Worm (Caenorhabditis elegans): ENCODE results near the gene K08D8.6.

DNA sequence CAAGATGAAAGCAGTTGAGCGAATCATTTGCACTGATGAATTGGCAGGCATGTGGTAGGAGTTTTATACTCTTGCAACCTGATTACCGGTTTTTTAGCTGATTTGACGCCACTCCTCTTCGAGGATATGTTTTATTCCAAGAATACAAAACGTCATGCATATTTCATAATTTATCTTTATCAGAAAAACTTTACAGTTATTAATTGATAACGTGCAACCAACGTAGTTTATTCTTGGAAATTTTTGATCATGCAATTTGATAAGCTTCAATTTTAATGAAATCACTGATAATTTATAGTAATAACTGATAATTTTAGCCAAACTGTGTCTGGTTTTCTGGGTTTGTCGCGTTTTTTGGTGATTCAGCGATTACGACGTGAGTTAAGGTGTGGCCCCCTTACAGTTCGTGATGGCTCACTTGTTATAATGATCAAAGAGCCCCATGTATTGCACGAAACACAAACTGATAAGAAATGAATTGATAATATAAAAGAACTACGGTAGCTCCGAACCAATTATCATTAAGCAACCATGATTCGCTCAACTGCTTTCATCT, 46.0 kb upstream of the K08D8.6 start, which contains the start of the genes cld-1 and dod-21:
- no peak for TF ChIP-seq pha-4 (tag; optimal IDR thresholded peaks at IDR 0.05)
- no peak for TF ChIP-seq elt-1 (tag; optimal IDR thresholded peaks at IDR 0.05; ENCODE audit: borderline replicate concordance, insufficient read depth)
- no peak for TF ChIP-seq unc-39 (tag; optimal IDR thresholded peaks at IDR 0.05)
- TF ChIP-seq mep-1 (tag; optimal IDR thresholded peaks at IDR 0.05) = no peak
- TF ChIP-seq lsy-2 (tag; optimal IDR thresholded peaks at IDR 0.05) = no peak
- no peak for TF ChIP-seq elt-3 (tag; optimal IDR thresholded peaks at IDR 0.05)
- TF ChIP-seq unc-62 (GFP tag; optimal IDR thresholded peaks at IDR 0.05) = no peak
- no peak for TF ChIP-seq snpc-4 (tag; optimal IDR thresholded peaks at IDR 0.05)
- no peak for TF ChIP-seq ham-2 (GFP tag; optimal IDR thresholded peaks at IDR 0.05)
- no peak for TF ChIP-seq ztf-11 (tag; optimal IDR thresholded peaks at IDR 0.05)
